Worm (Caenorhabditis elegans) whole organism, late embryonic: ENCODE results near the gene C32D5.7.

Source experiments
- F13H6.1 ChIP-seq: sonication (generic microtip); optimal IDR thresholded peaks from 2 replicates; lab custom pipeline; 2016; ENCODE audit warnings: missing genetic modification characterization, missing compliant biosample characterization
- K02D7.2 ChIP-seq: sonication (generic microtip); optimal IDR thresholded peaks from 2 replicates; lab custom pipeline; 2017; ENCODE audit warnings: mild to moderate bottlenecking, missing genetic modification characterization, missing compliant biosample characterization
- ama-1 ChIP-seq: fragments of 150-350 bp; optimal IDR thresholded peaks from 2 replicates; lab custom pipeline; 2014
- ceh-31 ChIP-seq: sonication (generic microtip); optimal IDR thresholded peaks from 2 replicates; lab custom pipeline; 2016; ENCODE audit warnings: missing genetic modification characterization, missing compliant biosample characterization
- lim-6 ChIP-seq: sonication (generic microtip); optimal IDR thresholded peaks from 2 replicates; lab custom pipeline; 2016; ENCODE audit warnings: missing genetic modification characterization, missing compliant biosample characterization
- lin-11 ChIP-seq: fragments of 200-800 bp; sonication (Bioruptor generic); optimal IDR thresholded peaks from 2 replicates; lab custom pipeline; 2018; ENCODE audit warnings: mild to moderate bottlenecking, missing genetic modification characterization, missing compliant biosample characterization
- nfya-1 ChIP-seq: sonication (generic microtip); optimal IDR thresholded peaks from 2 replicates; lab custom pipeline; 2017; ENCODE audit warnings: missing genetic modification characterization, mild to moderate bottlenecking, missing compliant biosample characterization, antibody characterized with exemption, moderate library complexity
- npax-4 ChIP-seq: sonication (generic microtip); optimal IDR thresholded peaks from 2 replicates; lab custom pipeline; 2016; ENCODE audit warnings: missing genetic modification characterization, missing compliant biosample characterization
- pag-3 ChIP-seq: sonication (generic microtip); optimal IDR thresholded peaks from 2 replicates; lab custom pipeline; 2016; ENCODE audit warnings: missing compliant biosample characterization, missing genetic modification characterization, borderline replicate concordance
- pha-4 ChIP-seq: fragments of 150-350 bp; optimal IDR thresholded peaks from 2 replicates; lab custom pipeline; 2018; ENCODE audit warnings: missing biosample characterization, missing genetic modification reagents, missing genetic modification characterization
- tbx-2 ChIP-seq: sonication (generic microtip); optimal IDR thresholded peaks from 2 replicates; lab custom pipeline; 2016; ENCODE audit warnings: missing genetic modification characterization, missing compliant biosample characterization
- unc-42 ChIP-seq: sonication (generic microtip); optimal IDR thresholded peaks from 2 replicates; lab custom pipeline; 2016; ENCODE audit warnings: missing genotype, missing genetic modification characterization, missing compliant biosample characterization
- ztf-16 ChIP-seq: sonication (generic microtip); optimal IDR thresholded peaks from 2 replicates; lab custom pipeline; 2017; ENCODE audit warnings: missing genetic modification characterization, missing compliant biosample characterization

- peak; percentile 43 for TF ChIP-seq tbx-2 (tag; lab: Kevin White, UChicago)
- no peak for TF ChIP-seq pha-4 (tag; lab: Kevin White, UChicago)
- no peak for TF ChIP-seq ama-1
- peak; percentile 39 for TF ChIP-seq nfya-1
- no peak for TF ChIP-seq lin-11 (tag; lab: Kevin White, UChicago)
- no peak for TF ChIP-seq unc-42 (tag; lab: Kevin White, UChicago)
- no peak for TF ChIP-seq pag-3
- no peak for TF ChIP-seq K02D7.2 (tag; lab: Kevin White, UChicago)
- no peak for TF ChIP-seq lim-6 (tag; lab: Kevin White, UChicago)
- TF ChIP-seq ztf-16, result no peak
- peak; percentile 24 for TF ChIP-seq ceh-31 (tag; lab: Kevin White, UChicago)
- TF ChIP-seq npax-4 (tag; lab: Kevin White, UChicago), result no peak
- no peak for TF ChIP-seq F13H6.1
Measured at ce11 chrII:6347341-6348118, 7.7 kb upstream of the C32D5.7 start, which contains the start of gene lgg-1.
